Fruit fly (Drosophila melanogaster): ENCODE measurements around the gene kmr.

The kmr gene

dm6 chr3R:13724029-13724638 lies 9.1 kb downstream of the kmr start (continued):
- TF ChIP-seq Blimp-1 (GFP tag; optimal IDR thresholded peaks at IDR 0.05), result peak; percentile 34
- no peak for TF ChIP-seq CG17568 (GFP tag; optimal IDR thresholded peaks at IDR 0.05)
- no peak for TF ChIP-seq crol (GFP tag; IDR thresholded peaks at IDR 0.05)
- TF ChIP-seq Hr78 (GFP tag; optimal IDR thresholded peaks at IDR 0.05), result peak in 1 of 2 experiments; percentile 51
- TF ChIP-seq D19B (GFP tag; optimal IDR thresholded peaks at IDR 0.05), result no peak
- no peak for TF ChIP-seq CG10147 (GFP tag; optimal IDR thresholded peaks at IDR 0.05)
- TF ChIP-seq CG2199 (GFP tag; IDR thresholded peaks at IDR 0.05), result peak; percentile 87
- no peak for TF ChIP-seq sens-2 (GFP tag; IDR thresholded peaks at IDR 0.05)

DNA sequence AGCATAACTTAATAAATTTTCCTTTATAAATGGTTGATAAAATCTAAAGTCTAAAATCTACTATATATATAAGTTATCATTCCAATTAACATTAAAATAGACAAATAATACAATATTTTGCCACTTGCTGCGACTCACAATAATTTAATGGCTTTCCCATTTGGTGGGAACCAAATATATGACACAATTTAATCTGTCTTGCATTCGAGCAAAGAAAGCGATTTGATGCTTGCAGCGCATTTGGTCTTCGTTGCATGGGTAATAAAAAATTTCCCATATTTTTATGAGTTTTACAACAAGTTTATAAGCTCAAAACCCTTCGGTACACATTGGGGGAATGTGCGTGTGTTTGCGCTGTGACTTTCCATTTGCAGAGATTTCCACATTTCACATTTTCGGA lies 11.8 kb downstream of the kmr start:
- TF ChIP-seq MBD-R2 (GFP tag; IDR thresholded peaks at IDR 0.05) (no peak), oc (tag; optimal IDR thresholded peaks at IDR 0.05) (peak; percentile 10), D19A (tag; optimal IDR thresholded peaks at IDR 0.05) (peak; percentile 33), Sox100B (GFP tag; optimal IDR thresholded peaks at IDR 0.05) (peak; percentile 15)

dm6 chr3R:13728897-13729296 lies 13.9 kb downstream of the kmr start:
- TF ChIP-seq hb (GFP tag; IDR thresholded peaks at IDR 0.05; ENCODE audit: partially characterized antibody) (no peak), CG8478 (optimal IDR thresholded peaks at IDR 0.05) (no peak), CG10431 (GFP tag; optimal IDR thresholded peaks at IDR 0.05) (no peak), Antp (GFP tag; optimal IDR thresholded peaks at IDR 0.05) (no peak), CG11723 (GFP tag; optimal IDR thresholded peaks at IDR 0.05) (no peak), btn (GFP tag; optimal IDR thresholded peaks at IDR 0.05) (no peak), da (GFP tag; optimal IDR thresholded peaks at IDR 0.05) (no peak), B-H2 (GFP tag; optimal IDR thresholded peaks at IDR 0.05) (no peak), CG11085 (GFP tag; IDR thresholded peaks at IDR 0.05) (no peak), gcm2 (GFP tag; optimal IDR thresholded peaks at IDR 0.05) (no peak), CG16813 (GFP tag; IDR thresholded peaks at IDR 0.05; ENCODE audit: partially characterized antibody) (no peak), psq (GFP tag; optimal IDR thresholded peaks at IDR 0.05) (no peak)

DNA sequence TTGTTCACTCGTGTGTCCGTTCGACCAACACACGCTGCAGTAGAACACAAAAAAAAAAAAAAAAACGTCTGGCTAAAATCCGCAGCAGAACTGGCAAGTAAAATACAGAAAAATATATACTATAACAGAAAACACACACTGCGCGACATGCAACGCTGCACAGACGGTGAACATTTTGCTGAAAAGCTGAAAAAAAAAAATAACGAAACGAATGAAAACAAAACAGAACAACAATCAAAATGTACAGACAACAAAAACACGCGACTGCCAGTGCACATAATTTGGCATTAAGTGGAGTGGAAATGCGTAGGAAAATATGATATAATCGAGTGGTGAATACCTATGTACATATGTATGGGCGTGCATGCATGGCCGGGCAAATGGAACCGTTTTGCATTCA lies 15.0 kb downstream of the kmr start:
- no peak for TF ChIP-seq CG4404 (GFP tag; IDR thresholded peaks at IDR 0.05)
- TF ChIP-seq eve (GFP tag; optimal IDR thresholded peaks at IDR 0.05), result peak in 1 of 2 experiments; percentile 29
- TF ChIP-seq CG6654 (GFP tag; optimal IDR thresholded peaks at IDR 0.05), result no peak

DNA sequence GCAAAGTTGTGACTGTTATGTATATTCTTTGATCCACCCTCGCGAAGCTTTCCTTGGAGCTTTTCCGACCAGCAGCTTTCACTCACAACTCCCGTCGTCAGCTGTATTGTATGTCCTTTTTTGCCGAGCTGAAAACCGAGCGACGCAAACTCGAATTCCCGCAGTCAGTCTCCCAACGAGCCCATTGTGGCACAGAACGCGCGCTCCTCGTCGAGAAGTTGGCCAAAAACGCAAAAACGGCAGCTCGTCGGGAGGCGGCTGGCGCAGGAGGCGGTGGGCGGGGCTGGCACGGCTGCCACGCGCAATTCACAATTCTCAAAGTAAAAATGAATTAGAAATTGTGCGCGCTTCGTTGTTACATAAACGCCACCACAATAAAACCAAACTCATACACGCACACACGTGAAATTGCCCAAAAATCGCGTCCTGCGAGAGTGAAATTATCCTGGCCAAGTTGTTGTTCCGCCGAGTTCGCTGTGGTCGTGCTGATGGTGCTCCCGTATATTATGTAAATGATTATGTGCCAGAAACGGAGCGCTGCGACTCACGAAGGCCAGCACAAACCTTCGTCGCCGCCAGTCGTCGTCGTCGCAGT lies 20.4 kb downstream of the kmr start:
- TF ChIP-seq CG31224 (GFP tag; IDR thresholded peaks at IDR 0.05) (no peak), CG4424 (GFP tag; optimal IDR thresholded peaks at IDR 0.05) (no peak), CG13287 (GFP tag; IDR thresholded peaks at IDR 0.05; ENCODE audit: partially characterized antibody) (no peak), Scr (GFP tag; IDR thresholded peaks at IDR 0.05; ENCODE audit: partially characterized antibody) (no peak), pho (GFP tag; optimal IDR thresholded peaks at IDR 0.05) (no peak), Abd-B (GFP tag; optimal IDR thresholded peaks at IDR 0.05) (no peak), Med (GFP tag) (peak; percentile 71), CG1233 (GFP tag; optimal IDR thresholded peaks at IDR 0.05) (no peak), fu2 (GFP tag; optimal IDR thresholded peaks at IDR 0.05) (no peak), Gug (GFP tag; IDR thresholded peaks at IDR 0.05) (no peak), CG7745 (tag; optimal IDR thresholded peaks at IDR 0.05) (no peak), bowl (GFP tag; IDR thresholded peaks at IDR 0.05) (no peak), lbe (GFP tag; optimal IDR thresholded peaks at IDR 0.05) (no peak), Fer3 (tag; optimal IDR thresholded peaks at IDR 0.05) (no peak), Hand (GFP tag; optimal IDR thresholded peaks at IDR 0.05) (no peak), z (GFP tag; IDR thresholded peaks at IDR 0.05) (peak; percentile 51; the same call in 2 of the 3 replicates), Xrp1 (GFP tag; IDR thresholded peaks at IDR 0.05) (no peak), CG11695 (GFP tag; IDR thresholded peaks at IDR 0.05) (no peak)
